Worm (Caenorhabditis elegans) whole organism, young adult: ENCODE data around the gene srw-2.

Experiments used
- B0019.2 ChIP-seq: fragments of 200-800 bp; sonication (Bioruptor generic); conservative IDR thresholded peaks from 2 replicates; pipeline ENCODE4 v1.3.6; 2022; ENCODE audit warnings: missing genetic modification reagents, missing genetic modification characterization, missing compliant biosample characterization
- B0035.1 ChIP-seq: sonication (generic microtip); optimal IDR thresholded peaks from 2 replicates; lab custom pipeline; 2016; ENCODE audit warnings: missing genetic modification characterization, mild to moderate bottlenecking, missing compliant biosample characterization, missing genotype, missing genetic modification reagents
- C17E4.6 ChIP-seq: fragments of 200-800 bp; sonication (Bioruptor generic); IDR thresholded peaks from 2 replicates; pipeline ENCODE4 v1.3.6; 2022; ENCODE audit warnings: missing genetic modification reagents, missing genetic modification characterization, missing compliant biosample characterization
- D2030.7 ChIP-seq: fragments of 200-800 bp; sonication (Bioruptor generic); IDR thresholded peaks from 2 replicates; pipeline ENCODE4 v1.3.6; 2022; ENCODE audit warnings: missing genetic modification reagents, missing genetic modification characterization, missing compliant biosample characterization
- F10E7.11 ChIP-seq: sonication (generic microtip); optimal IDR thresholded peaks from 2 replicates; lab custom pipeline; 2017; ENCODE audit warnings: mild to moderate bottlenecking, missing genetic modification characterization, moderate library complexity, missing compliant biosample characterization
- F37B4.10 ChIP-seq: fragments of 200-800 bp; sonication (Bioruptor generic); IDR thresholded peaks from 2 replicates; pipeline ENCODE4 v1.3.6; 2022; ENCODE audit warnings: missing genetic modification characterization, missing compliant biosample characterization
- F49E8.2 ChIP-seq: sonication (generic microtip); optimal IDR thresholded peaks from 3 replicates; lab custom pipeline; 2017; ENCODE audit warnings: missing genetic modification characterization, mild to moderate bottlenecking, missing compliant biosample characterization, antibody characterized with exemption, moderate library complexity; ENCODE audit not compliant: insufficient read depth
- F52B5.7 ChIP-seq: sonication (generic microtip); optimal IDR thresholded peaks from 2 replicates; lab custom pipeline; 2016; ENCODE audit warnings: mild to moderate bottlenecking, missing genetic modification characterization, missing compliant biosample characterization
- F57C9.4 ChIP-seq: sonication (generic microtip); optimal IDR thresholded peaks from 2 replicates; lab custom pipeline; 2017; ENCODE audit warnings: mild to moderate bottlenecking, missing genetic modification characterization, missing compliant biosample characterization
- T07F8.4 ChIP-seq: sonication (generic microtip); optimal IDR thresholded peaks from 2 replicates; lab custom pipeline; 2016; ENCODE audit warnings: mild to moderate bottlenecking, missing genetic modification characterization, moderate library complexity, missing compliant biosample characterization
- Y53F4B.3 ChIP-seq: fragments of 200-800 bp; sonication (Bioruptor generic); IDR thresholded peaks from 2 replicates; pipeline ENCODE4 v1.3.6; 2022; ENCODE audit warnings: missing genetic modification reagents, missing genetic modification characterization, missing compliant biosample characterization
- ZK185.1 ChIP-seq: sonication (generic microtip); optimal IDR thresholded peaks from 2 replicates; lab custom pipeline; 2016; ENCODE audit warnings: mild to moderate bottlenecking, missing genetic modification characterization, missing compliant biosample characterization; ENCODE audit not compliant: poor library complexity, severe bottlenecking
- ama-1 ChIP-seq, 3 experiments: fragments of 150-350 bp in 1 of 3; sonication (generic microtip) in 2 of 3; optimal IDR thresholded peaks; 2 replicates each; lab custom pipeline; 2014 to 2018; ENCODE audit warnings: missing biosample characterization in 2 of 3, missing genetic modification characterization in 2 of 3, missing genetic modification reagents in 2 of 3
- aptf-2 ChIP-seq: fragments of 200-800 bp; sonication (Bioruptor generic); conservative IDR thresholded peaks from 2 replicates; pipeline ENCODE4 v1.3.6; 2022; ENCODE audit warnings: missing genetic modification reagents, missing genetic modification characterization, missing compliant biosample characterization
- atf-7 ChIP-seq: sonication (generic microtip); optimal IDR thresholded peaks from 2 replicates; lab custom pipeline; 2017; ENCODE audit warnings: mild to moderate bottlenecking, missing genetic modification characterization, missing compliant biosample characterization
- athp-1 ChIP-seq: sonication (generic microtip); optimal IDR thresholded peaks from 2 replicates; lab custom pipeline; 2017; ENCODE audit warnings: mild to moderate bottlenecking, missing genetic modification characterization, missing compliant biosample characterization
- bed-1 ChIP-seq: fragments of 200-800 bp; sonication (Bioruptor generic); IDR thresholded peaks from 2 replicates; pipeline ENCODE4 v1.3.6; 2022; ENCODE audit warnings: missing genetic modification reagents, missing genetic modification characterization, missing compliant biosample characterization
- chd-7 ChIP-seq: sonication (generic microtip); optimal IDR thresholded peaks from 2 replicates; lab custom pipeline; 2016; ENCODE audit warnings: mild to moderate bottlenecking, missing genetic modification characterization, moderate library complexity, missing compliant biosample characterization
- egl-44 ChIP-seq: fragments of 200-800 bp; sonication (Bioruptor generic); IDR thresholded peaks from 2 replicates; pipeline ENCODE4 v1.3.6; 2022; ENCODE audit warnings: missing genetic modification reagents, missing genetic modification characterization, missing compliant biosample characterization
- ekl-4 ChIP-seq: fragments of 200-800 bp; sonication (Bioruptor generic); IDR thresholded peaks from 2 replicates; pipeline ENCODE4 v1.3.6; 2022; ENCODE audit warnings: missing genetic modification reagents, missing genetic modification characterization, missing compliant biosample characterization
- hlh-26 ChIP-seq: fragments of 200-800 bp; sonication (Bioruptor generic); conservative IDR thresholded peaks from 2 replicates; pipeline ENCODE4 v1.3.6; 2022; ENCODE audit warnings: missing genetic modification reagents, missing genetic modification characterization, missing compliant biosample characterization
- hmg-1.2 ChIP-seq: fragments of 200-800 bp; sonication (Bioruptor generic); IDR thresholded peaks from 2 replicates; pipeline ENCODE4 v1.3.6; 2022; ENCODE audit warnings: missing genetic modification reagents, missing genetic modification characterization, missing compliant biosample characterization
- let-526 ChIP-seq: fragments of 200-800 bp; sonication (Bioruptor generic); IDR thresholded peaks from 2 replicates; pipeline ENCODE4 v1.3.6; 2022; ENCODE audit warnings: missing genetic modification reagents, missing genetic modification characterization, missing compliant biosample characterization
- lin-40 ChIP-seq: sonication (generic microtip); optimal IDR thresholded peaks from 2 replicates; lab custom pipeline; 2016; ENCODE audit warnings: missing genetic modification characterization, mild to moderate bottlenecking, missing compliant biosample characterization, missing genotype, missing genetic modification reagents
- lir-1 ChIP-seq: fragments of 200-800 bp; sonication (Bioruptor generic); conservative IDR thresholded peaks from 2 replicates; pipeline ENCODE4 v1.3.6; 2022; ENCODE audit warnings: missing genetic modification reagents, missing genetic modification characterization, missing compliant biosample characterization
- madf-3 ChIP-seq: fragments of 200-800 bp; sonication (Bioruptor generic); IDR thresholded peaks from 2 replicates; pipeline ENCODE4 v1.3.6; 2022; ENCODE audit warnings: missing genetic modification reagents, missing genetic modification characterization, missing compliant biosample characterization
- mel-28 ChIP-seq: sonication (generic microtip); optimal IDR thresholded peaks from 2 replicates; lab custom pipeline; 2016; ENCODE audit warnings: borderline replicate concordance, mild to moderate bottlenecking, missing genetic modification characterization, missing compliant biosample characterization
- mes-4 ChIP-seq: sonication (generic microtip); optimal IDR thresholded peaks from 2 replicates; lab custom pipeline; 2016; ENCODE audit warnings: missing genotype, missing genetic modification characterization, missing compliant biosample characterization
- nhr-120 ChIP-seq: fragments of 200-800 bp; sonication (Bioruptor generic); IDR thresholded peaks from 2 replicates; pipeline ENCODE4 v1.3.6; 2022; ENCODE audit warnings: missing genetic modification characterization, missing compliant biosample characterization
- sdz-38 ChIP-seq: sonication (generic microtip); optimal IDR thresholded peaks from 2 replicates; lab custom pipeline; 2016; ENCODE audit warnings: missing genotype, missing genetic modification characterization, missing compliant biosample characterization
- snpc-1.1 ChIP-seq: sonication (generic microtip); optimal IDR thresholded peaks from 2 replicates; lab custom pipeline; 2017; ENCODE audit warnings: missing genetic modification characterization, mild to moderate bottlenecking, missing compliant biosample characterization, antibody characterized with exemption, moderate library complexity, missing genotype, missing genetic modification reagents; ENCODE audit not compliant: insufficient read depth
- snpc-3.4 ChIP-seq: sonication (generic microtip); optimal IDR thresholded peaks from 2 replicates; lab custom pipeline; 2017; ENCODE audit warnings: missing genetic modification characterization, mild to moderate bottlenecking, missing compliant biosample characterization, antibody characterized with exemption, moderate library complexity, missing genotype, missing genetic modification reagents
- sptf-2 ChIP-seq: fragments of 200-800 bp; sonication (Bioruptor generic); optimal IDR thresholded peaks from 2 replicates; lab custom pipeline; 2018; ENCODE audit warnings: mild to moderate bottlenecking, missing genetic modification characterization, missing compliant biosample characterization
- tbp1 ChIP-seq: fragments of 200-800 bp; sonication (Bioruptor generic); optimal IDR thresholded peaks from 2 replicates; lab custom pipeline; 2018; ENCODE audit warnings: mild to moderate bottlenecking, missing genetic modification characterization, missing compliant biosample characterization
- tlf-1 ChIP-seq: fragments of 200-800 bp; sonication (Bioruptor generic); optimal IDR thresholded peaks from 2 replicates; lab custom pipeline; 2018; ENCODE audit warnings: mild to moderate bottlenecking, missing genetic modification characterization, missing compliant biosample characterization
- unc-130 ChIP-seq: sonication (generic microtip); optimal IDR thresholded peaks from 2 replicates; lab custom pipeline; 2016; ENCODE audit warnings: missing genetic modification reagents, missing genetic modification characterization, missing compliant biosample characterization
- unc-62 ChIP-seq: fragments of 150-350 bp; optimal IDR thresholded peaks from 2 replicates; lab custom pipeline; 2014; ENCODE audit warnings: missing biosample characterization, missing genetic modification reagents, missing genetic modification characterization
- zim-3 ChIP-seq: sonication (generic microtip); optimal IDR thresholded peaks from 2 replicates; lab custom pipeline; 2017; ENCODE audit warnings: mild to moderate bottlenecking, missing genetic modification characterization, moderate library complexity, missing compliant biosample characterization
- ztf-18 ChIP-seq: sonication (generic microtip); optimal IDR thresholded peaks from 2 replicates; lab custom pipeline; 2016; ENCODE audit warnings: missing genotype, mild to moderate bottlenecking, missing genetic modification characterization, missing compliant biosample characterization
- ztf-25 ChIP-seq: fragments of 200-800 bp; sonication (Bioruptor generic); IDR thresholded peaks from 2 replicates; pipeline ENCODE4 v1.3.6; 2022; ENCODE audit warnings: missing genetic modification reagents, missing genetic modification characterization, missing compliant biosample characterization

srw-2 gene

DNA sequence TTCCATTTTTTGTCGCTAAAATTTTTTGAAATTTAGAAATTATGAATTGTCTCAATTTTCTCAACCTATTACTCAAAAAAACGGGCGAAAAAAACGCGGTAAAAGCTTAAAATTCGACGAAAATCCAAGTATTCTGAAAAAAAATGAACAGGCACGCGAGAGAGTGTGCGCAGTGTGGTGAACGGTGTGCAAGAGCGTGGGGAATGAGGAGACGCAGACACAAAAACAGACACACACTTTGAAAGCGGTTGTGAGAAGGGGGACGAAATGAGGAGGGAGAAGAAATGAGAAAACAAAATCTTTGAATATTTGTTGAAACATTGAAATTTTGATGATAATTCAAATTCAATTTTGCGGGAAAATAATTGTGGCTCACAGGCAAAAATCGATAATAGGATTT is 3.9 kb upstream of the srw-2 start, which contains the start of gene T03D3.5:
T03D3.5 (minus strand) TSS at position 21 of the 400 bp plus-strand sequence.
- no peak for TF ChIP-seq F57C9.4 (tag; lab: Kevin White, UChicago)
- TF ChIP-seq snpc-1.1 (tag; lab: Kevin White, UChicago), result no peak
- peak; percentile 98 for TF ChIP-seq hmg-1.2
- TF ChIP-seq ekl-4 (GFP tag; lab: Robert Waterston, UW), result no peak
- no peak for TF ChIP-seq D2030.7 (GFP tag; lab: Robert Waterston, UW)
- TF ChIP-seq sdz-38 (tag; lab: Kevin White, UChicago), result no peak
- TF ChIP-seq, all 124 proteins: peak for 1

DNA sequence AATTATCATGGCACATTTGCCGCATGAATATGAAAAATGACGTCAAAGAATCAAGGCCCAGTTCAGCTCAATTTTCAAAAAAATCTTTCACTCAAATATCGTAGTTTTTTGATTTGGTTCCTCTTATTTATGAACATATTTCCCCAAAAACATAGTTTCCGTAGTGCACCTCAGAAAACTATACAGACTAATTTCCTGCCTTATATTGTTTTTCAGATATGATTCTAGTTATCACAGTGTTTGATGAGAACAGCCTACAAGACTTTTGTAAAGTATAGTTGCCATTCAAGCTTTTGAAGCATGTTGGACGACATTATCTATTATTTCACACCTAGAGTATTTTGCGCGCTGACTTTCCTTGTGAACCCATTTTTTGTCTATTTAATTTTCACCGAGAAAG is 2.0 kb downstream of the srw-2 start, which contains the start of gene srj-50:
srj-50 (plus strand) TSS at position 301 of the 400 bp plus-strand sequence.
- TF ChIP-seq unc-130 (GFP tag; lab: Kevin White, UChicago) (no peak), chd-7 (tag; lab: Kevin White, UChicago) (no peak), sptf-2 (GFP tag; lab: Kevin White, UChicago) (no peak), athp-1 (tag; lab: Kevin White, UChicago) (no peak), B0019.2 (GFP tag; lab: Robert Waterston, UW) (no peak)

DNA sequence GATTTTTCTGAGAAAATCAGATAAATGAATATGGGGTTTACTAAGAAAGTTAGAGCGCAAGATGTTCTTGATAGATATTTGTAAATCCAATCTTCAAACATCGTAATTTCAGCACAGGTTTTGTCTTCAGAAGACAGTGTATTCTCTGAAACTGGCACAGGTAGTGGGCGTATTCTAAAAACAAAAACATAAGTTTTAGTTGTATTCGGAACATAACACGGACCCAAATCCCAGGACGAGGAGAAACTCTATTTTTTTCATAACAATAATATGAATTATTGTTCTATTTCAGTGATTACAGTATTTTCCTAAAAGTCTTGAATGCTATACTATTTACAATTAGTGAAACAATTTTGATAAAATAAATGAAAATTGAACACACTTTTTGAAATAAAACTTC is 5.8 kb downstream of the srw-2 start, which contains the start of gene srj-45:
srj-45 (minus strand) TSS at position 101 of the 400 bp plus-strand sequence.
- no peak for TF ChIP-seq egl-44 (GFP tag; lab: Robert Waterston, UW)
- no peak for TF ChIP-seq atf-7 (tag; lab: Kevin White, UChicago)
- no peak for TF ChIP-seq chd-7 (tag; lab: Kevin White, UChicago)
- no peak for TF ChIP-seq B0035.1

DNA sequence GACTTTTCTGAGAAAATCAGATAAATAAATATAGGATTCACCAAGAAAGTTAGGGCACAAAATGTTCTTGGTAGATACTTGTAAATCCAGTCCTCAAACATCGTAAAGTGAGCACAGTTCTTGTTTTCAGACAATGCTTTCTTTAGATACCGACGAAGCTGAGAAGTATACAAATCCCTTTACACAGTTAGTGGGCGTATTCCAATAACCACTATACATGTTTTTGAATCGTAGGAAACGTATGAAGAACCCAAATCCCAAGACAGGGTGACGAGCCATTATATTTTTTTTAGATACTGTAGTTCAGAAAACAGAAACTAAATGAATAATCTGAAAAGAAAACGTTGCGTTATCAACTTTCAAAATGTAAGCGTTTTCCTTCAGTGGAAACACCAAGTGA is 15.1 kb downstream of the srw-2 start, which contains the start of gene srj-44:
srj-44 (minus strand) TSS at position 101 of the 400 bp plus-strand sequence.
- TF ChIP-seq F52B5.7 (no peak), ztf-18 (tag; lab: Kevin White, UChicago) (no peak), F37B4.10 (GFP tag; lab: Robert Waterston, UW) (no peak), aptf-2 (GFP tag; lab: Robert Waterston, UW) (no peak), zim-3 (tag; lab: Kevin White, UChicago) (no peak), athp-1 (tag; lab: Kevin White, UChicago) (no peak), madf-3 (GFP tag; lab: Robert Waterston, UW) (no peak), ama-1 (optimal IDR thresholded peaks at IDR 0.05; lab: Kevin White, UChicago) (no peak), ama-1 (GFP tag; optimal IDR thresholded peaks at IDR 0.05; lab: Kevin White, UChicago) (no peak), F49E8.2 (tag; lab: Kevin White, UChicago) (no peak), let-526 (GFP tag; lab: Robert Waterston, UW) (no peak), tbp1 (GFP tag; lab: Kevin White, UChicago) (no peak), lin-40 (no peak), sdz-38 (tag; lab: Kevin White, UChicago) (no peak), nhr-120 (GFP tag; lab: Robert Waterston, UW) (no peak)

DNA sequence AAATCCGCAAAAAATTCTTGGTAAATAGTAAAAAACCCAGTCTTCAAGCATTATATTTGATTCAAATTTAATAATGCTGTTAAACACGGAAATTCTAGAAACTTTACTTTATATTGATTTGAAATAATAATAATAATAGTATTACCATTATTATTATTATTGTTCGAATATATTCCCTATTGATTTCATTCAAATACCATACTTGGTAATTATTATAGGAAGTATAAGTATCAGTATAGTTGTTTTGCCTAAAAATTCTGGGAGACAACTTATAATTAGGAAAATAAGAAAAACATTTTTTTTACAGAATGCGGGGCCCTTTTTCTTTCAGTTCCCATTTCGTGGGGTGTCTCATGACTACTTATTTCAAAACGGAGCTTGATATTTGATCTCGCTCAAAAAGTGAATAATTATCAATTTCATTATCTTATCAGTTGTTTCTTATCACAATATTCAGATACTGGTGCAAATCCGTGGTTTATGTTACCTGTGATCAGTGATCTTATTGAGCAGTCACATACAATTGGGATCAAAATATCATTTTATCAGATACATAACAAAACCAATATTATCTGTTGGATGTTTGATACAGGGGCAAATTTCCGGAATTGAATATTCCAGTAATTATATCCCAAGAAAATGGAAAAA is 17.7 kb downstream of the srw-2 start, which contains the start of gene srj-49:
srj-49 (minus strand) TSS at position 51 of the 648 bp plus-strand sequence.
- TF ChIP-seq hlh-26 (GFP tag; lab: Robert Waterston, UW), result no peak
- no peak for TF ChIP-seq Y53F4B.3 (GFP tag; lab: Robert Waterston, UW)
- TF ChIP-seq ztf-25, result no peak
- TF ChIP-seq ZK185.1 (tag; lab: Kevin White, UChicago), result no peak
- TF ChIP-seq F10E7.11 (tag; lab: Kevin White, UChicago), result no peak
- TF ChIP-seq snpc-3.4, result no peak
- no peak for TF ChIP-seq mel-28 (tag; lab: Kevin White, UChicago)
- no peak for TF ChIP-seq bed-1 (GFP tag; lab: Robert Waterston, UW)
- TF ChIP-seq T07F8.4 (tag; lab: Kevin White, UChicago), result no peak
- TF ChIP-seq sptf-2 (GFP tag; lab: Kevin White, UChicago), result no peak
- no peak for TF ChIP-seq tlf-1 (GFP tag; lab: Kevin White, UChicago)
- no peak for TF ChIP-seq C17E4.6 (GFP tag; lab: Robert Waterston, UW)
- TF ChIP-seq mes-4 (tag; lab: Kevin White, UChicago), result no peak
- TF ChIP-seq lir-1 (GFP tag; lab: Robert Waterston, UW), result no peak
- TF ChIP-seq tbp1 (GFP tag; lab: Kevin White, UChicago), result no peak
- TF ChIP-seq unc-62, result no peak
